Worm (Caenorhabditis elegans) whole organism, L4 larva: ENCODE measurements around the gene R04E5.8.

Experiments
- F37D6.2 ChIP-seq: sonication (generic microtip); optimal IDR thresholded peaks from 2 replicates; lab custom pipeline; 2016; ENCODE audit warnings: mild to moderate bottlenecking, missing genetic modification characterization, missing compliant biosample characterization
- F49E8.2 ChIP-seq: sonication (generic microtip); optimal IDR thresholded peaks from 2 replicates; lab custom pipeline; 2016; ENCODE audit warnings: missing compliant biosample characterization, mild to moderate bottlenecking, missing genetic modification characterization, borderline replicate concordance
- R02D3.7 ChIP-seq: fragments of 150-350 bp; sonication (generic microtip); optimal IDR thresholded peaks from 3 replicates; lab custom pipeline; 2014; ENCODE audit warnings: missing biosample characterization, missing genetic modification characterization
- T26A8.4 ChIP-seq: fragments of 200-800 bp; sonication (Bioruptor generic); IDR thresholded peaks from 2 replicates; pipeline ENCODE4 v1.3.6; 2022; ENCODE audit warnings: missing genetic modification characterization, missing compliant biosample characterization
- Y48G9A.11 ChIP-seq: fragments of 200-800 bp; sonication (Bioruptor generic); IDR thresholded peaks from 2 replicates; pipeline ENCODE4 v1.3.6; 2022; ENCODE audit warnings: missing genetic modification reagents, missing genetic modification characterization, missing compliant biosample characterization
- Y75B8A.6 ChIP-seq: fragments of 200-800 bp; sonication (Bioruptor generic); IDR thresholded peaks from 2 replicates; pipeline ENCODE4 v1.3.6; 2022; ENCODE audit warnings: missing genetic modification reagents, missing genetic modification characterization, missing compliant biosample characterization
- ZK337.2 ChIP-seq: fragments of 200-800 bp; sonication (Bioruptor generic); IDR thresholded peaks from 2 replicates; pipeline ENCODE4 v1.3.6; 2022; ENCODE audit warnings: missing genetic modification reagents, missing genetic modification characterization, missing compliant biosample characterization
- aly-2 ChIP-seq: sonication (generic microtip); optimal IDR thresholded peaks from 2 replicates; lab custom pipeline; 2018; ENCODE audit warnings: missing biosample characterization, missing genetic modification characterization
- ama-1 ChIP-seq: fragments of 150-350 bp; optimal IDR thresholded peaks from 2 replicates; lab custom pipeline; 2014; ENCODE audit warnings: inconsistent platforms, mixed read lengths
- arid-1 ChIP-seq: fragments of 200-800 bp; sonication (Bioruptor generic); conservative IDR thresholded peaks from 2 replicates; pipeline ENCODE4 v1.3.6; 2022; ENCODE audit warnings: missing genetic modification reagents, missing genetic modification characterization, missing compliant biosample characterization
- ceh-28 ChIP-seq: fragments of 150-350 bp; optimal IDR thresholded peaks from 2 replicates; lab custom pipeline; 2014; ENCODE audit warnings: missing biosample characterization, missing genetic modification reagents, missing genetic modification characterization
- ceh-32 ChIP-seq: sonication (generic microtip); optimal IDR thresholded peaks from 2 replicates; lab custom pipeline; 2016; ENCODE audit warnings: mild to moderate bottlenecking, missing genetic modification characterization, missing compliant biosample characterization; ENCODE audit not compliant: poor library complexity
- ceh-82 ChIP-seq: sonication (generic microtip); optimal IDR thresholded peaks from 2 replicates; lab custom pipeline; 2017; ENCODE audit warnings: missing biosample characterization, missing genetic modification characterization
- ces-1 ChIP-seq: fragments of 150-350 bp; sonication (generic microtip); optimal IDR thresholded peaks from 4 replicates; lab custom pipeline; 2014; ENCODE audit warnings: missing biosample characterization, missing genetic modification reagents, missing genetic modification characterization
- daf-12 ChIP-seq: fragments of 150-350 bp; optimal IDR thresholded peaks from 2 replicates; lab custom pipeline; 2014; ENCODE audit warnings: missing biosample characterization, missing genetic modification reagents, missing genetic modification characterization
- daf-8 ChIP-seq: fragments of 200-800 bp; sonication (Bioruptor generic); IDR thresholded peaks from 2 replicates; pipeline ENCODE4 v1.3.6; 2022; ENCODE audit warnings: missing genetic modification characterization, missing compliant biosample characterization
- dpl-1 ChIP-seq: fragments of 150-350 bp; optimal IDR thresholded peaks from 2 replicates; lab custom pipeline; 2014; ENCODE audit warnings: missing biosample characterization, missing genetic modification reagents, missing genetic modification characterization
- duxl-1 ChIP-seq: sonication (generic microtip); optimal IDR thresholded peaks from 2 replicates; lab custom pipeline; 2016; ENCODE audit warnings: mild to moderate bottlenecking, missing genetic modification characterization, moderate library complexity, missing compliant biosample characterization; ENCODE audit not compliant: poor library complexity
- egl-43 ChIP-seq: fragments of 200-800 bp; sonication (Bioruptor generic); IDR thresholded peaks from 2 replicates; pipeline ENCODE4 v1.3.6; 2022; ENCODE audit warnings: missing genetic modification reagents, missing genetic modification characterization, missing compliant biosample characterization
- fos-1 ChIP-seq: fragments of 150-350 bp; optimal IDR thresholded peaks from 2 replicates; lab custom pipeline; 2014; ENCODE audit warnings: missing biosample characterization, missing genetic modification characterization
- gei-8 ChIP-seq: fragments of 200-800 bp; sonication (Bioruptor generic); optimal IDR thresholded peaks from 2 replicates; lab custom pipeline; 2018; ENCODE audit warnings: mild to moderate bottlenecking, missing genetic modification characterization, missing compliant biosample characterization
- hlh-11 ChIP-seq: fragments of 200-800 bp; sonication (Bioruptor generic); optimal IDR thresholded peaks from 2 replicates; lab custom pipeline; 2018; ENCODE audit warnings: mild to moderate bottlenecking, missing genetic modification characterization, missing compliant biosample characterization
- hmg-1.1 ChIP-seq: fragments of 200-800 bp; sonication (Bioruptor generic); IDR thresholded peaks from 2 replicates; pipeline ENCODE4 v1.3.6; 2022; ENCODE audit warnings: missing genetic modification reagents, missing genetic modification characterization, missing compliant biosample characterization
- jun-1 ChIP-seq: fragments of 150-350 bp; optimal IDR thresholded peaks from 2 replicates; lab custom pipeline; 2014; ENCODE audit warnings: missing biosample characterization, missing genetic modification reagents, missing genetic modification characterization
- lin-15B ChIP-seq: fragments of 150-350 bp; sonication (generic microtip); optimal IDR thresholded peaks from 3 replicates; lab custom pipeline; 2014; ENCODE audit warnings: missing biosample characterization, missing genetic modification characterization
- lin-29 ChIP-seq: fragments of 200-800 bp; sonication (Bioruptor generic); IDR thresholded peaks from 2 replicates; pipeline ENCODE4 v1.3.6; 2022; ENCODE audit warnings: missing genetic modification reagents, missing genetic modification characterization, missing compliant biosample characterization
- lin-38 ChIP-seq: fragments of 200-800 bp; sonication (Bioruptor generic); IDR thresholded peaks from 2 replicates; pipeline ENCODE4 v1.3.6; 2022; ENCODE audit warnings: missing genetic modification reagents, missing genetic modification characterization, missing compliant biosample characterization
- lin-39 ChIP-seq: fragments of 150-350 bp; optimal IDR thresholded peaks from 2 replicates; lab custom pipeline; 2014; ENCODE audit warnings: missing biosample characterization, missing genetic modification reagents, missing genetic modification characterization
- lir-3 ChIP-seq: sonication (generic microtip); optimal IDR thresholded peaks from 2 replicates; lab custom pipeline; 2016; ENCODE audit warnings: mild to moderate bottlenecking, missing genetic modification characterization, missing compliant biosample characterization
- madf-5 ChIP-seq, 2 experiments: fragments of 200-800 bp; sonication (Bioruptor generic); IDR thresholded peaks; 2 replicates each; pipeline ENCODE4 v1.3.6; 2022; ENCODE audit warnings: missing compliant biosample characterization in 2 of 2, missing genetic modification characterization in 2 of 2
- madf-9 ChIP-seq: fragments of 200-800 bp; sonication (Bioruptor generic); conservative IDR thresholded peaks from 2 replicates; pipeline ENCODE4 v1.3.6; 2022; ENCODE audit warnings: missing genetic modification reagents, missing genetic modification characterization, missing compliant biosample characterization
- mdl-1 ChIP-seq, 2 experiments: fragments of 150-350 bp in 1 of 2; sonication (generic microtip) in 1 of 2; optimal IDR thresholded peaks; 2 replicates each; lab custom pipeline; 2014 to 2017; ENCODE audit warnings: missing biosample characterization in 2 of 2, missing genetic modification characterization in 2 of 2
- mdt-29 ChIP-seq: fragments of 200-800 bp; sonication (Bioruptor generic); IDR thresholded peaks from 2 replicates; pipeline ENCODE4 v1.3.6; 2022; ENCODE audit warnings: missing genetic modification reagents, missing genetic modification characterization, missing compliant biosample characterization
- nhr-10 ChIP-seq: fragments of 150-350 bp; optimal IDR thresholded peaks from 2 replicates; lab custom pipeline; 2014; ENCODE audit warnings: missing biosample characterization, missing genetic modification characterization
- nhr-102 ChIP-seq: sonication (generic microtip); optimal IDR thresholded peaks from 2 replicates; lab custom pipeline; 2016; ENCODE audit warnings: mild to moderate bottlenecking, missing genetic modification characterization, moderate library complexity, missing compliant biosample characterization
- nhr-237 ChIP-seq: sonication (generic microtip); optimal IDR thresholded peaks from 2 replicates; lab custom pipeline; 2017; ENCODE audit warnings: missing biosample characterization, missing genetic modification characterization
- nhr-41 ChIP-seq: fragments of 200-800 bp; sonication (Bioruptor generic); IDR thresholded peaks from 2 replicates; pipeline ENCODE4 v1.3.6; 2022; ENCODE audit warnings: missing genetic modification reagents, missing genetic modification characterization, missing compliant biosample characterization
- nhr-48 ChIP-seq: sonication (generic microtip); optimal IDR thresholded peaks from 2 replicates; lab custom pipeline; 2016; ENCODE audit warnings: mild to moderate bottlenecking, missing genetic modification characterization, missing compliant biosample characterization
- nhr-76 ChIP-seq: fragments of 150-350 bp; optimal IDR thresholded peaks from 2 replicates; lab custom pipeline; 2014; ENCODE audit warnings: missing biosample characterization, missing genetic modification characterization
- nhr-77 ChIP-seq: fragments of 150-350 bp; optimal IDR thresholded peaks from 2 replicates; lab custom pipeline; 2014; ENCODE audit warnings: missing biosample characterization, missing genetic modification characterization
- pqm-1 ChIP-seq: sonication (generic microtip); optimal IDR thresholded peaks from 2 replicates; lab custom pipeline; 2017; ENCODE audit warnings: missing biosample characterization, missing genetic modification characterization
- rbr-2 ChIP-seq: sonication (generic microtip); optimal IDR thresholded peaks from 2 replicates; lab custom pipeline; 2016; ENCODE audit warnings: missing genotype, missing genetic modification characterization, missing compliant biosample characterization
- saeg-2 ChIP-seq: fragments of 200-800 bp; sonication (Bioruptor generic); IDR thresholded peaks from 2 replicates; pipeline ENCODE4 v1.3.6; 2022; ENCODE audit warnings: missing genetic modification reagents, missing genetic modification characterization, missing compliant biosample characterization
- set-16 ChIP-seq: fragments of 200-800 bp; sonication (Bioruptor generic); IDR thresholded peaks from 2 replicates; pipeline ENCODE4 v1.3.6; 2022; ENCODE audit warnings: missing genetic modification reagents, missing genetic modification characterization, missing compliant biosample characterization
- snpc-1.2 ChIP-seq: fragments of 200-800 bp; sonication (Bioruptor generic); IDR thresholded peaks from 2 replicates; pipeline ENCODE4 v1.3.6; 2022; ENCODE audit warnings: missing genetic modification reagents, missing genetic modification characterization, missing compliant biosample characterization
- snpc-4 ChIP-seq: fragments of 150-350 bp; optimal IDR thresholded peaks from 2 replicates; lab custom pipeline; 2014; ENCODE audit warnings: missing biosample characterization, missing genetic modification characterization
- spr-1 ChIP-seq: sonication (generic microtip); optimal IDR thresholded peaks from 2 replicates; lab custom pipeline; 2016; ENCODE audit warnings: mild to moderate bottlenecking, missing genetic modification characterization, missing compliant biosample characterization
- unc-62 ChIP-seq, 3 experiments: fragments of 150-350 bp in 1 of 3; sonication (generic microtip); optimal IDR thresholded peaks in 2 of 3; peaks in 1 of 3; 1 replicate in 1 of 3; 2 replicates in 2 of 3; lab custom pipeline; 2014 to 2017; ENCODE audit warnings: missing biosample characterization in 3 of 3, missing genetic modification characterization in 3 of 3, missing genetic modification reagents in 3 of 3, missing genotype in 1 of 3
- zfp-2 ChIP-seq: sonication (generic microtip); optimal IDR thresholded peaks from 2 replicates; lab custom pipeline; 2016; ENCODE audit warnings: mild to moderate bottlenecking, missing genetic modification characterization, missing compliant biosample characterization
- zip-11 ChIP-seq: fragments of 200-800 bp; sonication (Bioruptor generic); IDR thresholded peaks from 2 replicates; pipeline ENCODE4 v1.3.6; 2022; ENCODE audit warnings: missing genetic modification characterization, missing compliant biosample characterization
- ztf-11 ChIP-seq: fragments of 150-350 bp; optimal IDR thresholded peaks from 2 replicates; lab custom pipeline; 2014; ENCODE audit warnings: missing biosample characterization, missing genetic modification characterization
- ztf-7 ChIP-seq: fragments of 150-350 bp; optimal IDR thresholded peaks from 2 replicates; lab custom pipeline; 2014; ENCODE audit warnings: missing biosample characterization, missing genetic modification characterization

The R04E5.8 gene

ce11 chrX:8796699-8797282, 9.1 kb downstream of the R04E5.8 start, which contains the start of gene R04E5.7 (continued):
- TF ChIP-seq Y75B8A.6 (GFP tag; lab: Robert Waterston, UW): 0 out of 2 replicates have a peak, but pooled peaks have one; percentile 53
- TF ChIP-seq set-16 (GFP tag; lab: Robert Waterston, UW): no peak
- no peak for TF ChIP-seq nhr-48 (tag; lab: Kevin White, UChicago)
- no peak for TF ChIP-seq lir-3 (tag; lab: Kevin White, UChicago)
- no peak for TF ChIP-seq nhr-77
- no peak for TF ChIP-seq mdt-29 (GFP tag; lab: Robert Waterston, UW)
- no peak for TF ChIP-seq gei-8 (GFP tag; lab: Kevin White, UChicago)
- TF ChIP-seq nhr-41 (GFP tag; lab: Robert Waterston, UW): no peak
- no peak for TF ChIP-seq saeg-2 (GFP tag; lab: Robert Waterston, UW)
- no peak for TF ChIP-seq ceh-82 (tag; lab: Kevin White, UChicago)
- no peak for TF ChIP-seq lin-29 (GFP tag; lab: Robert Waterston, UW)
- TF ChIP-seq ama-1 (lab: Kevin White, UChicago): no peak
- TF ChIP-seq ces-1 (GFP tag; lab: Kevin White, UChicago): no peak
- TF ChIP-seq unc-62 (GFP tag; optimal IDR thresholded peaks at IDR 0.05 in 1 of 2; lab: Kevin White, UChicago): peak in 1 of 2 experiments; percentile 91
- no peak for TF ChIP-seq unc-62 (tag; optimal IDR thresholded peaks at IDR 0.05; lab: Kevin White, UChicago)
- TF ChIP-seq nhr-76 (tag; lab: Kevin White, UChicago): no peak
- no peak for TF ChIP-seq ztf-7
- TF ChIP-seq pqm-1 (tag; lab: Kevin White, UChicago): no peak
- TF ChIP-seq ceh-28 (tag; lab: Kevin White, UChicago): no peak
- TF ChIP-seq zip-11 (GFP tag; lab: Robert Waterston, UW): no peak
- TF ChIP-seq arid-1 (GFP tag; lab: Robert Waterston, UW): peak; percentile 63
- peak; percentile 16; the same call in 1 of the 2 replicates for TF ChIP-seq Y48G9A.11 (GFP tag; lab: Robert Waterston, UW)
- no peak for TF ChIP-seq madf-5 (GFP tag; IDR thresholded peaks at IDR 0.05; lab: Robert Waterston, UW)
- no peak for TF ChIP-seq lin-39 (tag; lab: Kevin White, UChicago)
- TF ChIP-seq spr-1: no peak
- TF ChIP-seq nhr-237 (tag; lab: Kevin White, UChicago): no peak
- TF ChIP-seq duxl-1 (tag; lab: Kevin White, UChicago): no peak
- TF ChIP-seq rbr-2: peak; percentile 54
- TF ChIP-seq ZK337.2 (GFP tag; lab: Robert Waterston, UW): no peak
- TF ChIP-seq hmg-1.1: peak; percentile 69
- no peak for TF ChIP-seq snpc-4 (tag; lab: Kevin White, UChicago)
- no peak for TF ChIP-seq daf-12 (tag; lab: Kevin White, UChicago)
- TF ChIP-seq lin-38 (GFP tag; lab: Robert Waterston, UW): peak; percentile 62
- TF ChIP-seq aly-2 (tag; lab: Kevin White, UChicago): no peak
- no peak for TF ChIP-seq F37D6.2 (tag; lab: Kevin White, UChicago)
- no peak for TF ChIP-seq R02D3.7 (tag; lab: Kevin White, UChicago)
- peak; percentile 22 for TF ChIP-seq nhr-102 (tag; lab: Kevin White, UChicago)
- no peak for TF ChIP-seq lin-15B
- no peak for TF ChIP-seq dpl-1
- peak; percentile 44 for TF ChIP-seq hlh-11 (tag; lab: Kevin White, UChicago)
- no peak for TF ChIP-seq jun-1
- peak; percentile 82 for TF ChIP-seq snpc-1.2
- TF ChIP-seq egl-43 (GFP tag; lab: Robert Waterston, UW): peak; percentile 82
- TF ChIP-seq fos-1 (tag; lab: Kevin White, UChicago): no peak
- no peak for TF ChIP-seq nhr-10 (tag; lab: Kevin White, UChicago)
- TF ChIP-seq mdl-1 (tag; optimal IDR thresholded peaks at IDR 0.05; lab: Kevin White, UChicago): peak in 1 of 2 experiments; percentile 20
- no peak for TF ChIP-seq zfp-2 (tag; lab: Kevin White, UChicago)
- TF ChIP-seq ztf-11: no peak
- no peak for TF ChIP-seq F49E8.2 (tag; lab: Kevin White, UChicago)
- TF ChIP-seq daf-8 (GFP tag; lab: Robert Waterston, UW): no peak
- TF ChIP-seq madf-9 (GFP tag; lab: Robert Waterston, UW): peak; percentile 59; the same call in 1 of the 2 replicates
- no peak for TF ChIP-seq T26A8.4 (GFP tag; lab: Robert Waterston, UW)
- no peak for TF ChIP-seq ceh-32 (tag; lab: Kevin White, UChicago)
